Worm (Caenorhabditis elegans) whole organism, L1 larva: ENCODE measurements around the gene lron-3.

Source experiments
- C04F5.9 ChIP-seq: sonication (generic microtip); optimal IDR thresholded peaks from 2 replicates; lab custom pipeline; 2016; ENCODE audit warnings: missing genetic modification characterization, missing compliant biosample characterization
- C16A3.4 ChIP-seq: fragments of 150-350 bp; optimal IDR thresholded peaks from 2 replicates; lab custom pipeline; 2014; ENCODE audit warnings: missing biosample characterization, missing genetic modification characterization
- C34B4.2 ChIP-seq: sonication (generic microtip); optimal IDR thresholded peaks from 2 replicates; lab custom pipeline; 2017; ENCODE audit warnings: mild to moderate bottlenecking, missing genetic modification characterization, missing compliant biosample characterization
- Y116A8C.19 ChIP-seq: sonication (generic microtip); optimal IDR thresholded peaks from 2 replicates; lab custom pipeline; 2016; ENCODE audit warnings: missing compliant biosample characterization, missing genetic modification characterization, borderline replicate concordance
- aha-1 ChIP-seq: fragments of 150-350 bp; optimal IDR thresholded peaks from 2 replicates; lab custom pipeline; 2014; ENCODE audit warnings: missing biosample characterization, missing genetic modification characterization
- alr-1 ChIP-seq: fragments of 200-800 bp; sonication (Bioruptor generic); optimal IDR thresholded peaks from 2 replicates; lab custom pipeline; 2018; ENCODE audit warnings: borderline replicate concordance, mild to moderate bottlenecking, missing genetic modification characterization, missing compliant biosample characterization
- aly-2 ChIP-seq: fragments of 150-350 bp; optimal IDR thresholded peaks from 2 replicates; lab custom pipeline; 2014; ENCODE audit warnings: missing biosample characterization, missing genetic modification characterization
- ama-1 ChIP-seq: fragments of 150-350 bp; optimal IDR thresholded peaks from 2 replicates; lab custom pipeline; 2014
- blmp-1 ChIP-seq: fragments of 150-350 bp; optimal IDR thresholded peaks from 2 replicates; lab custom pipeline; 2014; ENCODE audit warnings: missing biosample characterization, missing genetic modification characterization
- ceh-63 ChIP-seq: fragments of 200-800 bp; sonication (Bioruptor generic); optimal IDR thresholded peaks from 2 replicates; lab custom pipeline; 2018; ENCODE audit warnings: mild to moderate bottlenecking, missing genetic modification characterization, missing compliant biosample characterization
- ceh-90 ChIP-seq: sonication (generic microtip); optimal IDR thresholded peaks from 2 replicates; lab custom pipeline; 2016; ENCODE audit warnings: missing genetic modification characterization, missing compliant biosample characterization
- dpl-1 ChIP-seq, 3 experiments: fragments of 150-350 bp in 2 of 3; sonication (generic microtip) in 1 of 3; optimal IDR thresholded peaks; 2 replicates each; lab custom pipeline; 2014 to 2017; ENCODE audit warnings: missing biosample characterization in 3 of 3, missing genetic modification characterization in 3 of 3, missing genetic modification reagents in 3 of 3
- egl-13 ChIP-seq: sonication (generic microtip); optimal IDR thresholded peaks from 2 replicates; lab custom pipeline; 2016; ENCODE audit warnings: missing genotype, missing genetic modification reagents, missing genetic modification characterization, missing compliant biosample characterization
- elt-3 ChIP-seq, 6 experiments: fragments of 150-350 bp in 1 of 6; sonication (generic microtip); optimal IDR thresholded peaks; 2 replicates each; lab custom pipeline; 2017 to 2018; ENCODE audit warnings: missing biosample characterization in 6 of 6, missing genetic modification characterization in 6 of 6, inconsistent platforms in 1 of 6
- ets-5 ChIP-seq: fragments of 200-800 bp; sonication (Bioruptor generic); IDR thresholded peaks from 2 replicates; pipeline ENCODE4 v1.3.6; 2022; ENCODE audit warnings: missing genetic modification characterization, missing compliant biosample characterization
- fkh-10 ChIP-seq: sonication (generic microtip); optimal IDR thresholded peaks from 2 replicates; lab custom pipeline; 2017; ENCODE audit warnings: missing biosample characterization, missing genetic modification reagents, missing genetic modification characterization
- fkh-8 ChIP-seq: sonication (generic microtip); optimal IDR thresholded peaks from 2 replicates; lab custom pipeline; 2016; ENCODE audit warnings: mild to moderate bottlenecking, missing genetic modification characterization, missing compliant biosample characterization
- fos-1 ChIP-seq: fragments of 150-350 bp; optimal IDR thresholded peaks from 2 replicates; lab custom pipeline; 2014; ENCODE audit warnings: missing biosample characterization, missing genetic modification characterization
- grh-1 ChIP-seq: fragments of 200-800 bp; sonication (Bioruptor generic); IDR thresholded peaks from 2 replicates; pipeline ENCODE4 v1.3.6; 2022; ENCODE audit warnings: missing genetic modification reagents, missing genetic modification characterization, missing compliant biosample characterization
- hlh-4 ChIP-seq: sonication (generic microtip); optimal IDR thresholded peaks from 2 replicates; lab custom pipeline; 2016; ENCODE audit warnings: mild to moderate bottlenecking, missing genetic modification characterization, missing compliant biosample characterization
- hpl-2 ChIP-seq: fragments of 150-350 bp; optimal IDR thresholded peaks from 2 replicates; lab custom pipeline; 2014; ENCODE audit warnings: missing biosample characterization, missing genetic modification reagents, missing genetic modification characterization
- irx-1 ChIP-seq: sonication (generic microtip); optimal IDR thresholded peaks from 2 replicates; lab custom pipeline; 2016; ENCODE audit warnings: missing genetic modification characterization, missing compliant biosample characterization
- lin-13 ChIP-seq: fragments of 150-350 bp; optimal IDR thresholded peaks from 2 replicates; lab custom pipeline; 2014; ENCODE audit warnings: missing biosample characterization, missing genetic modification reagents, missing genetic modification characterization
- lin-14 ChIP-seq: fragments of 200-800 bp; sonication (Bioruptor generic); optimal IDR thresholded peaks from 2 replicates; lab custom pipeline; 2018; ENCODE audit warnings: mild to moderate bottlenecking, missing genetic modification characterization, moderate library complexity, missing compliant biosample characterization
- lin-35 ChIP-seq, 2 experiments: fragments of 150-350 bp; optimal IDR thresholded peaks; 2 replicates each; lab custom pipeline; 2014; ENCODE audit warnings: missing biosample characterization in 2 of 2, missing genetic modification characterization in 2 of 2, missing genetic modification reagents in 2 of 2
- lin-39 ChIP-seq: fragments of 150-350 bp; optimal IDR thresholded peaks from 2 replicates; lab custom pipeline; 2014; ENCODE audit warnings: missing biosample characterization, missing genetic modification reagents, missing genetic modification characterization
- lir-3 ChIP-seq: sonication (generic microtip); optimal IDR thresholded peaks from 2 replicates; lab custom pipeline; 2016; ENCODE audit warnings: mild to moderate bottlenecking, missing genetic modification characterization, moderate library complexity, missing compliant biosample characterization; ENCODE audit not compliant: poor library complexity
- lsy-2 ChIP-seq, 2 experiments: fragments of 150-350 bp; optimal IDR thresholded peaks; 2 replicates each; lab custom pipeline; 2014; ENCODE audit warnings: missing biosample characterization in 2 of 2, missing genetic modification characterization in 2 of 2
- mab-9 ChIP-seq: fragments of 200-800 bp; sonication (Bioruptor generic); IDR thresholded peaks from 2 replicates; pipeline ENCODE4 v1.3.6; 2022; ENCODE audit warnings: missing genetic modification reagents, missing genetic modification characterization, missing compliant biosample characterization
- mdl-1 ChIP-seq, 2 experiments: fragments of 150-350 bp; optimal IDR thresholded peaks; 2 replicates each; lab custom pipeline; 2014 to 2017; ENCODE audit warnings: missing biosample characterization in 2 of 2, missing genetic modification characterization in 2 of 2, inconsistent platforms in 1 of 2
- mef-2 ChIP-seq: fragments of 150-350 bp; optimal IDR thresholded peaks from 2 replicates; lab custom pipeline; 2014; ENCODE audit warnings: missing biosample characterization, missing genetic modification characterization
- mep-1 ChIP-seq: fragments of 150-350 bp; optimal IDR thresholded peaks from 2 replicates; lab custom pipeline; 2014; ENCODE audit warnings: missing biosample characterization, missing genetic modification characterization
- nhr-12 ChIP-seq: sonication (generic microtip); optimal IDR thresholded peaks from 2 replicates; lab custom pipeline; 2017; ENCODE audit warnings: missing biosample characterization, missing genetic modification characterization
- nhr-20 ChIP-seq: sonication (generic microtip); optimal IDR thresholded peaks from 2 replicates; lab custom pipeline; 2016; ENCODE audit warnings: mild to moderate bottlenecking, missing genetic modification characterization, missing compliant biosample characterization
- nhr-28 ChIP-seq: fragments of 150-350 bp; optimal IDR thresholded peaks from 2 replicates; lab custom pipeline; 2014; ENCODE audit warnings: missing biosample characterization, missing genetic modification characterization
- nhr-71 ChIP-seq: sonication (generic microtip); optimal IDR thresholded peaks from 2 replicates; lab custom pipeline; 2016; ENCODE audit warnings: mild to moderate bottlenecking, missing genetic modification characterization, moderate library complexity, missing compliant biosample characterization
- nhr-76 ChIP-seq: sonication (generic microtip); optimal IDR thresholded peaks from 2 replicates; lab custom pipeline; 2017; ENCODE audit warnings: missing biosample characterization, missing genetic modification characterization
- nhr-90 ChIP-seq: sonication (generic microtip); optimal IDR thresholded peaks from 2 replicates; lab custom pipeline; 2016; ENCODE audit warnings: mild to moderate bottlenecking, missing genetic modification characterization, missing compliant biosample characterization; ENCODE audit not compliant: poor library complexity
- pag-3 ChIP-seq: sonication (generic microtip); optimal IDR thresholded peaks from 2 replicates; lab custom pipeline; 2017; ENCODE audit warnings: missing genetic modification characterization, mild to moderate bottlenecking, missing compliant biosample characterization, antibody characterized with exemption, borderline replicate concordance; ENCODE audit not compliant: insufficient read depth
- pqm-1 ChIP-seq: sonication (generic microtip); optimal IDR thresholded peaks from 3 replicates; lab custom pipeline; 2017; ENCODE audit warnings: missing biosample characterization, missing genetic modification characterization
- skn-1 ChIP-seq: fragments of 150-350 bp; optimal IDR thresholded peaks from 2 replicates; lab custom pipeline; 2014; ENCODE audit warnings: missing biosample characterization, missing genetic modification characterization
- snpc-4 ChIP-seq: fragments of 150-350 bp; optimal IDR thresholded peaks from 2 replicates; lab custom pipeline; 2014; ENCODE audit warnings: missing biosample characterization, missing genetic modification characterization
- sox-4 ChIP-seq: sonication (generic microtip); optimal IDR thresholded peaks from 2 replicates; lab custom pipeline; 2016; ENCODE audit warnings: missing genetic modification characterization, missing compliant biosample characterization
- sptf-1 ChIP-seq: fragments of 150-350 bp; optimal IDR thresholded peaks from 2 replicates; lab custom pipeline; 2014; ENCODE audit warnings: missing biosample characterization, missing genetic modification characterization
- swsn-7 ChIP-seq: sonication (generic microtip); optimal IDR thresholded peaks from 2 replicates; lab custom pipeline; 2016; ENCODE audit warnings: missing genetic modification characterization, missing compliant biosample characterization
- tbx-2 ChIP-seq: sonication (generic microtip); optimal IDR thresholded peaks from 2 replicates; lab custom pipeline; 2016; ENCODE audit warnings: missing genetic modification characterization, missing compliant biosample characterization
- unc-30 ChIP-seq: sonication (generic microtip); optimal IDR thresholded peaks from 2 replicates; lab custom pipeline; 2017; ENCODE audit warnings: missing biosample characterization, missing genetic modification characterization
- unc-98 ChIP-seq: fragments of 200-800 bp; sonication (Bioruptor generic); IDR thresholded peaks from 2 replicates; pipeline ENCODE4 v1.3.6; 2022; ENCODE audit warnings: missing genetic modification characterization, missing compliant biosample characterization
- xbp-1 ChIP-seq: sonication (generic microtip); optimal IDR thresholded peaks from 2 replicates; lab custom pipeline; 2016; ENCODE audit warnings: missing genetic modification characterization, missing compliant biosample characterization
- zag-1 ChIP-seq: fragments of 150-350 bp; optimal IDR thresholded peaks from 2 replicates; lab custom pipeline; 2014; ENCODE audit warnings: missing biosample characterization, missing genetic modification characterization
- ztf-11 ChIP-seq, 2 experiments: sonication (generic microtip); optimal IDR thresholded peaks; 2 replicates each; lab custom pipeline; 2016 to 2017; ENCODE audit warnings: missing genetic modification characterization in 2 of 2, missing biosample characterization in 1 of 2, missing compliant biosample characterization in 1 of 2

The lron-3 gene

ce11 chrX:15557849-15558248 lies at the start of gene lron-3:
Gene lron-3 (minus strand): TSS chrX:15557949.
- TF ChIP-seq nhr-71 (tag; lab: Kevin White, UChicago) (no peak), snpc-4 (tag; lab: Kevin White, UChicago) (no peak), irx-1 (tag; lab: Kevin White, UChicago) (no peak), mab-9 (GFP tag; lab: Robert Waterston, UW) (no peak), xbp-1 (tag; lab: Kevin White, UChicago) (no peak), fos-1 (no peak)

- TF ChIP-seq sox-4: peak; percentile 45
- peak; percentile 63 to 90 for TF ChIP-seq mdl-1 (tag; optimal IDR thresholded peaks at IDR 0.05; lab: Kevin White, UChicago)
- TF ChIP-seq ztf-11 (tag; optimal IDR thresholded peaks at IDR 0.05; lab: Kevin White, UChicago): no peak
- no peak for TF ChIP-seq hpl-2 (GFP tag; lab: Kevin White, UChicago)
- TF ChIP-seq unc-30 (tag; lab: Kevin White, UChicago): no peak
- no peak for TF ChIP-seq alr-1 (tag; lab: Kevin White, UChicago)
- TF ChIP-seq skn-1 (tag; lab: Kevin White, UChicago): peak; percentile 56
- no peak for TF ChIP-seq pag-3 (tag; lab: Kevin White, UChicago)
- TF ChIP-seq aha-1: no peak
- peak; percentile 74 for TF ChIP-seq egl-13 (tag; lab: Kevin White, UChicago)
- TF ChIP-seq ceh-90 (tag; lab: Kevin White, UChicago): no peak
- peak; percentile 55; the same call in 1 of the 2 replicates for TF ChIP-seq grh-1 (GFP tag; lab: Robert Waterston, UW)
- peak; percentile 55 to 79 for TF ChIP-seq lsy-2 (tag; optimal IDR thresholded peaks at IDR 0.05; lab: Kevin White, UChicago)
- no peak for TF ChIP-seq Y116A8C.19 (tag; lab: Kevin White, UChicago)
- no peak for TF ChIP-seq nhr-28 (tag; lab: Kevin White, UChicago)
- no peak for TF ChIP-seq C04F5.9 (tag; lab: Kevin White, UChicago)
- no peak for TF ChIP-seq nhr-90 (tag; lab: Kevin White, UChicago)
- TF ChIP-seq sptf-1 (tag; lab: Kevin White, UChicago): no peak
- peak; percentile 10 for TF ChIP-seq mep-1 (tag; lab: Kevin White, UChicago)
- TF ChIP-seq fkh-8: peak; percentile 95
- no peak for TF ChIP-seq unc-98
- no peak for TF ChIP-seq C34B4.2
- peak; percentile 68 for TF ChIP-seq C16A3.4
- peak; percentile 75 for TF ChIP-seq lin-13 (GFP tag; lab: Kevin White, UChicago)
- no peak for TF ChIP-seq pqm-1 (tag; lab: Kevin White, UChicago)
- no peak for TF ChIP-seq lin-39
- TF ChIP-seq dpl-1 (GFP tag; optimal IDR thresholded peaks at IDR 0.05; lab: Kevin White, UChicago): peak; percentile 10 to 39 (median 37)
- peak; percentile 13 for TF ChIP-seq hlh-4
- no peak for TF ChIP-seq aly-2 (tag; lab: Kevin White, UChicago)
- TF ChIP-seq blmp-1: peak; percentile 68
- no peak for TF ChIP-seq nhr-76 (tag; lab: Kevin White, UChicago)
- peak; percentile 81 for TF ChIP-seq fkh-10
- peak; percentile 48 to 69 for TF ChIP-seq lin-35 (GFP tag; optimal IDR thresholded peaks at IDR 0.05; lab: Kevin White, UChicago)
- peak; percentile 28 for TF ChIP-seq lir-3 (tag; lab: Kevin White, UChicago)
- TF ChIP-seq mab-9 (GFP tag; lab: Robert Waterston, UW): no peak
- peak; percentile 7 for TF ChIP-seq mef-2 (tag; lab: Kevin White, UChicago)
- peak; percentile 96 for TF ChIP-seq lin-14
- TF ChIP-seq nhr-12 (tag; lab: Kevin White, UChicago): no peak
- TF ChIP-seq nhr-20 (tag; lab: Kevin White, UChicago): peak; percentile 70
- peak; percentile 80 for TF ChIP-seq tbx-2 (tag; lab: Kevin White, UChicago)
- TF ChIP-seq elt-3 (tag; optimal IDR thresholded peaks at IDR 0.05; lab: Kevin White, UChicago): no peak
- TF ChIP-seq ceh-63 (GFP tag; lab: Kevin White, UChicago): no peak
- TF ChIP-seq swsn-7 (tag; lab: Kevin White, UChicago): peak; percentile 80
- no peak for TF ChIP-seq zag-1 (tag; lab: Kevin White, UChicago)
- TF ChIP-seq ets-5 (GFP tag; lab: Robert Waterston, UW): no peak
- TF ChIP-seq ama-1 (lab: Kevin White, UChicago): peak; percentile 12
Observed at ce11 chrX:15606585-15607276, 49.0 kb upstream of the lron-3 start, which contains the start of gene rab-14. Gene rab-14 (minus strand): TSS chrX:15606635.
